Worm (Caenorhabditis elegans): ENCODE data around the gene best-3.

Gene best-3

ce11 chrII:44740-45139 is 32.0 kb downstream of the best-3 start, which contains the start of gene rpoa-49:
Gene rpoa-49 (plus strand): TSS chrII:45040.
- no peak for TF ChIP-seq mep-1 (tag; optimal IDR thresholded peaks at IDR 0.05)
- TF ChIP-seq nhr-76 (tag; optimal IDR thresholded peaks at IDR 0.05), result no peak
- TF ChIP-seq elt-3 (tag; optimal IDR thresholded peaks at IDR 0.05), result no peak
- no peak for TF ChIP-seq ham-2 (GFP tag; optimal IDR thresholded peaks at IDR 0.05)
- no peak for TF ChIP-seq nhr-28 (tag; optimal IDR thresholded peaks at IDR 0.05)
- TF ChIP-seq nhr-2 (tag; optimal IDR thresholded peaks at IDR 0.05), result no peak
- no peak for TF ChIP-seq sptf-1 (tag; optimal IDR thresholded peaks at IDR 0.05)
- no peak for TF ChIP-seq mls-2 (tag; optimal IDR thresholded peaks at IDR 0.05)
- TF ChIP-seq lin-32 (GFP tag; optimal IDR thresholded peaks at IDR 0.05), result no peak

DNA sequence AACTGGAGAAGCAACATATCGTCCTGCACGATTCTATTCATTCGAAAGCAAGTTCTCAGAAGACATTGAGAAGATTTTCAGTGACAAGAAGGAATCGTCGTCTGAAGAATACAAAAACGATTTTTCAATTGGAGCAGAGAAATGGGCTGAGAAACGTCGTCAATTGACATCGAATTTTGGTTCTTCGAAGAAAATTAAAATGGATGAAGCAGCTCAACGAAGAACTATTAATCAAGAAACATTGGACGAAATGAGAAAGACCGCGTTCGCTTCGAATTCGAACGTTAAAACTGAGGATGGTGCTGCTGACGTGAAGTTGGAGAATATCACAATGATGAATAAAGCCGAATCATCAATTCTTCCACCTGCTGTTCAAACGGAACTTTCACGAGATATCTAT is 33.3 kb downstream of the best-3 start, which contains the start of gene rpt-4:
rpt-4 (minus strand) TSS at position 101 of the 400 bp plus-strand sequence.
- no peak for TF ChIP-seq unc-62 (GFP tag; optimal IDR thresholded peaks at IDR 0.05)
- no peak for TF ChIP-seq blmp-1 (tag; optimal IDR thresholded peaks at IDR 0.05)
- TF ChIP-seq ham-2 (GFP tag; optimal IDR thresholded peaks at IDR 0.05), result no peak
- no peak for TF ChIP-seq snpc-4 (tag; optimal IDR thresholded peaks at IDR 0.05)
- TF ChIP-seq elt-3 (tag; optimal IDR thresholded peaks at IDR 0.05), result no peak
- no peak for TF ChIP-seq bed-3 (GFP tag; optimal IDR thresholded peaks at IDR 0.05)
- no peak for TF ChIP-seq nhr-28 (tag; optimal IDR thresholded peaks at IDR 0.05)
- TF ChIP-seq zip-8 (tag; optimal IDR thresholded peaks at IDR 0.05), result no peak
- no peak for TF ChIP-seq M03D4.4 (tag; optimal IDR thresholded peaks at IDR 0.05)

DNA sequence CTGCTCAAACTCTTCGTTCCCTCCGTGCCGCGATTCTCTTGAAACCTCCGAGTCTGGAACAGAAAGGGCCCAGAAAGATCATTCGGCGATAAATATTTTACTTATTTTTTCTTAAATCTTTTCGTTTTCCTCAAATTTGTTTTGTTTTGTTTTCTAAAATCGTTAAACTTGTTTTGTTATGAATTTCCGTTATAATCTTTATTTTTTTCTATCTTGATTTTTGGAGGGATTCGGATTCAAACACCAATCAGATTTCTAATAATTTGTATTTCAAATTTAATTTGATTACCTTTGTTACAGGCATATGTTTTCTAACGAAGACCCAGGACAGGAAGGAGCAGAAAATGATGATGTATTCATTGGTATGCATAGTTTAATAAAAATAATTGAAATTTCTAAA is 34.5 kb downstream of the best-3 start, which contains the start of gene C23H3.5:
C23H3.5 (plus strand) TSS at position 301 of the 400 bp plus-strand sequence.
- TF ChIP-seq ceh-43 (GFP tag; optimal IDR thresholded peaks at IDR 0.05), result no peak

DNA sequence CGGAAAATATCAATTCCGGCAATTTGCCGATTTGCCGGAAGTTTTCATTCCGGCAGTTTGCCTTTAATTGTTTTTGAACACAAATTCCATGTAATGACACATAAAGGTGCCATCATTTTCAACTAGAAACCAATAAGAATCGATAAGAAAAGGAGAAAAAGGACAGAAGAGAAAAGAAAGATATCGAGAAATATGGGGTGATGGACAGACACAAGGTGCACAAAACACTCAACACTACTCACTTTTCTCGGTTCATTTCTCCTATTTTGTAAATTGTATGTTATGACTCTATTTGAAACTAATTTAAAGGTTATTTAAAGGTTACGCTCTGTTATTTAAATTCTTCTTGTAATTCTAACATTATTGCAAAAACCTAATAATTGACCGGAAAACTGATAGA is 38.1 kb downstream of the best-3 start:
- no peak for TF ChIP-seq unc-120 (tag; optimal IDR thresholded peaks at IDR 0.05; ENCODE audit: poor library complexity, severe bottlenecking)
- no peak for TF ChIP-seq elt-1 (tag; optimal IDR thresholded peaks at IDR 0.05; ENCODE audit: borderline replicate concordance, insufficient read depth)
- no peak for TF ChIP-seq sptf-1 (tag; optimal IDR thresholded peaks at IDR 0.05)
- TF ChIP-seq snpc-4 (tag; optimal IDR thresholded peaks at IDR 0.05), result no peak
- no peak for TF ChIP-seq nhr-76 (tag; optimal IDR thresholded peaks at IDR 0.05)
- no peak for TF ChIP-seq nhr-12 (tag; optimal IDR thresholded peaks at IDR 0.05)
- TF ChIP-seq nhr-2 (tag; optimal IDR thresholded peaks at IDR 0.05), result no peak
- no peak for TF ChIP-seq unc-39 (tag; optimal IDR thresholded peaks at IDR 0.05)
- no peak for TF ChIP-seq lin-13 (tag; optimal IDR thresholded peaks at IDR 0.05)
- no peak for TF ChIP-seq mep-1 (tag; optimal IDR thresholded peaks at IDR 0.05)
- no peak for TF ChIP-seq flh-1 (GFP tag; optimal IDR thresholded peaks at IDR 0.05)
- no peak for TF ChIP-seq ztf-11 (tag; optimal IDR thresholded peaks at IDR 0.05)
- no peak for TF ChIP-seq hlh-1 (tag; optimal IDR thresholded peaks at IDR 0.05)
- no peak for TF ChIP-seq mls-2 (tag; optimal IDR thresholded peaks at IDR 0.05)

DNA sequence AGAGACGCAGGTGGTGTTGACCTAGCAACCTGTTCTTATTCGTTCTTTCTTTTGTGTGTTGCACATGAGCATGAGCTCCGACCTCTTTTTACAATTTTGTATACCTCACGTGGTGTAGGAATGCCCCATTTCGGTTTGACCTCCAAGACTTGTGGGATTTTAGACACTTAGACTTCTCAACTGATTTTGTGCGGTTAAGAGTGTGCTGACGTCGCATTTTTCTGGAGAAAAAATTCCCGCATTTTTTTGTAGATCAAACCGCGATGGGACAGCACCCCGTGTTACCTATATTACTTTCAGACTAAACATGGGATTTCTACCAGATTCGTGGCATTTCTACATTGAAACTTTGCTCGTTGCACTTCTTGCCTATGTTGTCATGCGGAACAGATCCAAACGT is 38.6 kb downstream of the best-3 start, which contains the start of gene sptl-1:
sptl-1 (plus strand) TSS at position 301 of the 400 bp plus-strand sequence.
- TF ChIP-seq pha-4 (tag; optimal IDR thresholded peaks at IDR 0.05), result peak; percentile 23
- no peak for TF ChIP-seq mab-5 (tag; optimal IDR thresholded peaks at IDR 0.05)
- TF ChIP-seq tbx-8 (GFP tag; optimal IDR thresholded peaks at IDR 0.05), result no peak
- no peak for TF ChIP-seq drap-1 (GFP tag; optimal IDR thresholded peaks at IDR 0.05)
- TF ChIP-seq mls-2 (tag; optimal IDR thresholded peaks at IDR 0.05), result no peak
- no peak for TF ChIP-seq nhr-76 (tag; optimal IDR thresholded peaks at IDR 0.05)

ce11 chrII:55204-55603 is 42.4 kb downstream of the best-3 start, which contains the start of gene tre-5:
Gene tre-5 (minus strand): TSS chrII:55304.
- no peak for TF ChIP-seq lsy-2 (tag; optimal IDR thresholded peaks at IDR 0.05)
- no peak for TF ChIP-seq ceh-39 (tag; optimal IDR thresholded peaks at IDR 0.05)
- TF ChIP-seq blmp-1 (tag; optimal IDR thresholded peaks at IDR 0.05), result no peak
- no peak for TF ChIP-seq pha-4 (tag; optimal IDR thresholded peaks at IDR 0.05)
- TF ChIP-seq unc-62 (GFP tag; optimal IDR thresholded peaks at IDR 0.05), result no peak
- no peak for TF ChIP-seq unc-120 (tag; optimal IDR thresholded peaks at IDR 0.05; ENCODE audit: poor library complexity, severe bottlenecking)
- TF ChIP-seq nhr-76 (tag; optimal IDR thresholded peaks at IDR 0.05), result no peak
- TF ChIP-seq tbx-8 (GFP tag; optimal IDR thresholded peaks at IDR 0.05), result no peak
- no peak for TF ChIP-seq zip-8 (tag; optimal IDR thresholded peaks at IDR 0.05)
- TF ChIP-seq unc-39 (tag; optimal IDR thresholded peaks at IDR 0.05), result no peak
- no peak for TF ChIP-seq mab-5 (tag; optimal IDR thresholded peaks at IDR 0.05)
- no peak for TF ChIP-seq ces-1 (GFP tag; optimal IDR thresholded peaks at IDR 0.05)
- TF ChIP-seq ztf-11 (tag; optimal IDR thresholded peaks at IDR 0.05), result no peak
- TF ChIP-seq snpc-4 (tag; optimal IDR thresholded peaks at IDR 0.05), result no peak
- no peak for TF ChIP-seq lin-32 (GFP tag; optimal IDR thresholded peaks at IDR 0.05)
- no peak for TF ChIP-seq nhr-237 (tag; optimal IDR thresholded peaks at IDR 0.05)
- no peak for TF ChIP-seq elt-1 (tag; optimal IDR thresholded peaks at IDR 0.05; ENCODE audit: borderline replicate concordance, insufficient read depth)
- no peak for TF ChIP-seq sptf-1 (tag; optimal IDR thresholded peaks at IDR 0.05)
- TF ChIP-seq ceh-43 (GFP tag; optimal IDR thresholded peaks at IDR 0.05), result no peak
